Fruit fly (Drosophila melanogaster): ENCODE data around the gene CG42714.

dm6 chr3L:6184884-6185438, 48.9 kb downstream of the CG42714 start, which contains the start of the genes D19B and CG43293:
- TF ChIP-seq CG12605 (GFP tag; IDR thresholded peaks at IDR 0.05) (peak; percentile 91), EcR (GFP tag; optimal IDR thresholded peaks at IDR 0.05) (no peak), Pif1A (GFP tag; optimal IDR thresholded peaks at IDR 0.05) (no peak)
